Worm (Caenorhabditis elegans) whole organism, mixed stage, embryonic: ENCODE results near the gene lgc-5.

ENCODE experiments used
- M03D4.4 ChIP-seq: sonication (generic microtip); optimal IDR thresholded peaks from 2 replicates; lab custom pipeline; 2017; ENCODE audit warnings: mild to moderate bottlenecking, missing genetic modification characterization, missing compliant biosample characterization
- blmp-1 ChIP-seq: fragments of 150-350 bp; optimal IDR thresholded peaks from 2 replicates; lab custom pipeline; 2014; ENCODE audit warnings: missing biosample characterization, missing genetic modification characterization
- ceh-39 ChIP-seq: fragments of 150-350 bp; optimal IDR thresholded peaks from 2 replicates; lab custom pipeline; 2014; ENCODE audit warnings: missing biosample characterization, missing genetic modification characterization
- ceh-43 ChIP-seq: fragments of 200-800 bp; sonication (Bioruptor generic); optimal IDR thresholded peaks from 2 replicates; lab custom pipeline; 2018; ENCODE audit warnings: mild to moderate bottlenecking, missing genetic modification characterization, moderate library complexity, missing compliant biosample characterization
- ceh-83 ChIP-seq: fragments of 200-800 bp; sonication (Bioruptor generic); optimal IDR thresholded peaks from 2 replicates; lab custom pipeline; 2018; ENCODE audit warnings: mild to moderate bottlenecking, missing genetic modification characterization, missing compliant biosample characterization
- cnd-1 ChIP-seq: fragments of 200-800 bp; sonication (Bioruptor generic); optimal IDR thresholded peaks from 2 replicates; lab custom pipeline; 2018; ENCODE audit warnings: mild to moderate bottlenecking, missing genetic modification characterization, missing compliant biosample characterization
- drap-1 ChIP-seq: fragments of 200-800 bp; sonication (Bioruptor generic); optimal IDR thresholded peaks from 3 replicates; lab custom pipeline; 2018; ENCODE audit warnings: mild to moderate bottlenecking, missing genetic modification characterization, missing compliant biosample characterization
- elt-1 ChIP-seq: sonication (generic microtip); optimal IDR thresholded peaks from 2 replicates; lab custom pipeline; 2017; ENCODE audit warnings: missing genetic modification characterization, mild to moderate bottlenecking, missing compliant biosample characterization, antibody characterized with exemption, moderate library complexity, borderline replicate concordance; ENCODE audit not compliant: insufficient read depth
- elt-3 ChIP-seq: fragments of 150-350 bp; optimal IDR thresholded peaks from 2 replicates; lab custom pipeline; 2014; ENCODE audit warnings: missing biosample characterization, missing genetic modification characterization
- flh-1 ChIP-seq: fragments of 200-800 bp; sonication (Bioruptor generic); optimal IDR thresholded peaks from 2 replicates; lab custom pipeline; 2018; ENCODE audit warnings: mild to moderate bottlenecking, missing genetic modification characterization, moderate library complexity, missing compliant biosample characterization
- hlh-1 ChIP-seq: fragments of 150-350 bp; optimal IDR thresholded peaks from 2 replicates; lab custom pipeline; 2014; ENCODE audit warnings: missing biosample characterization, missing genetic modification reagents, missing genetic modification characterization
- lin-32 ChIP-seq: fragments of 200-800 bp; sonication (Bioruptor generic); optimal IDR thresholded peaks from 2 replicates; lab custom pipeline; 2018; ENCODE audit warnings: mild to moderate bottlenecking, missing genetic modification characterization, missing compliant biosample characterization
- lsy-2 ChIP-seq: fragments of 150-350 bp; optimal IDR thresholded peaks from 2 replicates; lab custom pipeline; 2014; ENCODE audit warnings: missing biosample characterization, missing genetic modification characterization
- mab-5 ChIP-seq: fragments of 150-350 bp; optimal IDR thresholded peaks from 2 replicates; lab custom pipeline; 2014; ENCODE audit warnings: missing biosample characterization, missing genetic modification characterization
- mep-1 ChIP-seq: fragments of 150-350 bp; optimal IDR thresholded peaks from 2 replicates; lab custom pipeline; 2017; ENCODE audit warnings: missing biosample characterization, missing genetic modification reagents, missing genetic modification characterization, inconsistent platforms
- nhr-12 ChIP-seq: fragments of 150-350 bp; optimal IDR thresholded peaks from 2 replicates; lab custom pipeline; 2014; ENCODE audit warnings: missing biosample characterization, missing genetic modification characterization
- nhr-2 ChIP-seq: fragments of 150-350 bp; optimal IDR thresholded peaks from 2 replicates; lab custom pipeline; 2014; ENCODE audit warnings: missing biosample characterization, missing genetic modification characterization
- nhr-237 ChIP-seq: fragments of 150-350 bp; optimal IDR thresholded peaks from 2 replicates; lab custom pipeline; 2014; ENCODE audit warnings: missing biosample characterization, missing genetic modification characterization
- nhr-76 ChIP-seq: sonication (generic microtip); optimal IDR thresholded peaks from 2 replicates; lab custom pipeline; 2017; ENCODE audit warnings: missing biosample characterization, missing genetic modification characterization
- pha-4 ChIP-seq: fragments of 150-350 bp; optimal IDR thresholded peaks from 2 replicates; lab custom pipeline; 2018; ENCODE audit warnings: missing biosample characterization, missing genetic modification reagents, missing genetic modification characterization
- sem-2 ChIP-seq: fragments of 200-800 bp; sonication (Bioruptor generic); optimal IDR thresholded peaks from 2 replicates; lab custom pipeline; 2018; ENCODE audit warnings: mild to moderate bottlenecking, missing genetic modification characterization, missing compliant biosample characterization
- snpc-4 ChIP-seq: fragments of 150-350 bp; optimal IDR thresholded peaks from 2 replicates; lab custom pipeline; 2014; ENCODE audit warnings: missing biosample characterization, missing genetic modification characterization
- sptf-1 ChIP-seq: sonication (generic microtip); optimal IDR thresholded peaks from 2 replicates; lab custom pipeline; 2017; ENCODE audit warnings: mild to moderate bottlenecking, missing genetic modification characterization, moderate library complexity, missing compliant biosample characterization
- tbx-8 ChIP-seq: fragments of 200-800 bp; sonication (Bioruptor generic); optimal IDR thresholded peaks from 2 replicates; lab custom pipeline; 2018; ENCODE audit warnings: mild to moderate bottlenecking, missing genetic modification characterization, moderate library complexity, missing compliant biosample characterization
- unc-39 ChIP-seq: fragments of 150-350 bp; optimal IDR thresholded peaks from 2 replicates; lab custom pipeline; 2014; ENCODE audit warnings: missing biosample characterization, missing genetic modification characterization
- unc-62 ChIP-seq: fragments of 150-350 bp; optimal IDR thresholded peaks from 2 replicates; lab custom pipeline; 2014; ENCODE audit warnings: missing biosample characterization, missing genetic modification reagents, missing genetic modification characterization
- zip-8 ChIP-seq: fragments of 150-350 bp; optimal IDR thresholded peaks from 2 replicates; lab custom pipeline; 2014; ENCODE audit warnings: missing biosample characterization, missing genetic modification characterization
- ztf-11 ChIP-seq: fragments of 150-350 bp; optimal IDR thresholded peaks from 2 replicates; lab custom pipeline; 2014; ENCODE audit warnings: missing biosample characterization, missing genetic modification characterization

The lgc-5 gene

DNA sequence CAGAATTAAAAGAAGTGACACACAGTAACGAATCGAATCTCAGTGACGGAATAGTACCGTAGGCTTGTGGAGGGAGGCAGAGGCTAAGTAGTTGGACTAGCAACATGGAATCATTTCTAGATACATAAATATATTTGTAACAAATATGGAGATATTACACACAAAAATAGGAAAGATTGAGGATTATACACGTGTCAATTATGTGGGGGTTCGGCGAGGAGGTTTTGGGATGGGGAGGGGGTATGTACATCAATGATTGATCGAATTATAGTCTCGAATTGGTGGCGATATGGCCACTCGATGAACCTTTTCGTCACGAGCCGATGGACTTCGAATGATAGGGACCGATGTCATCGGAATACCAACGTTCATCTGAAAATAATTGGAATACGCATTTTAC lies 35.1 kb upstream of the lgc-5 start:
- no peak for TF ChIP-seq sptf-1 (tag; lab: Kevin White, UChicago)

DNA sequence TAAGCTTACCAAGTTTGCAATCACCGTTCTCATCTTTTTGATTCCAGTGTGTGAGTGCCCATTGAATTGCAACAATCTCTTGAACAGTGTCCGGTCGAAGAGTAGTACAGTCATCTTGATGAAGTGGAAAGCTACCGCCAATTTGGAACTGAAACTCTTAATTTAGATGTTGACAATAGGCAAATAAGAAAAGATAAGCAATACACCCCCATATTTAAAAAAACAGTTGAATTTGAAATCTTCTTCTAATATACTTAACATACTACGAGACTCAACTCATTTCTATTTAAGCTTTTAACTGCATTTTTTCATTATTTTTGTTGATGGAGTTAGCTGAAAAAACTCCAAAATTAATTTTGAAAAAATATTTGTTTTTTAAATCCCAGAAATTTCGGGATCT lies 30.4 kb upstream of the lgc-5 start:
- TF ChIP-seq mep-1 (no peak), unc-62 (GFP tag; lab: Kevin White, UChicago) (no peak), ceh-39 (tag; lab: Kevin White, UChicago) (no peak), ceh-83 (GFP tag; lab: Kevin White, UChicago) (no peak)

DNA sequence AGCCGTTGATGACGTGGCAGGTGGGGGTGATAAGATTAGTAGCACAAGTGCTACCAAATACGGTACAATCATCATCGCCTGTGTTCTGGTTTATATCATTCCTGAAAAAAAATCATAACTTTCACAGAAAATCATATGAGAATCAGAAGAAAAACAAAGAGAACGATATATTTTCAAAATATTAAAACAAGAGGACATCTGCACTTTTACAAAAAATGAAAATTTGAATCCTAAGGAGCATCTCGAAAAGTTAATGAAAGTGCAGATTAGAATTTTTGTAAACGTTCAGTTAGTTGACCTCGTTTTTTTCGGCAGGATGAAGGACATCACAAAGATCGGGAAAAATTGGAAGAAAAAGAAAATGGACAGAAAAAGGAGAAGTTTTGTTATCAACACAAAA lies 29.6 kb upstream of the lgc-5 start, which contains the start of gene F35H10.10:
Gene F35H10.10 (minus strand): TSS at position 101 of the 400 bp plus-strand sequence.
- TF ChIP-seq blmp-1 (tag; lab: Kevin White, UChicago) (no peak), elt-1 (no peak), sem-2 (GFP tag; lab: Kevin White, UChicago) (no peak), drap-1 (no peak), ztf-11 (tag; lab: Kevin White, UChicago) (no peak), elt-3 (tag; lab: Kevin White, UChicago) (no peak), tbx-8 (no peak), nhr-2 (no peak)
- TF ChIP-seq, all 35 proteins: peak for 0

DNA sequence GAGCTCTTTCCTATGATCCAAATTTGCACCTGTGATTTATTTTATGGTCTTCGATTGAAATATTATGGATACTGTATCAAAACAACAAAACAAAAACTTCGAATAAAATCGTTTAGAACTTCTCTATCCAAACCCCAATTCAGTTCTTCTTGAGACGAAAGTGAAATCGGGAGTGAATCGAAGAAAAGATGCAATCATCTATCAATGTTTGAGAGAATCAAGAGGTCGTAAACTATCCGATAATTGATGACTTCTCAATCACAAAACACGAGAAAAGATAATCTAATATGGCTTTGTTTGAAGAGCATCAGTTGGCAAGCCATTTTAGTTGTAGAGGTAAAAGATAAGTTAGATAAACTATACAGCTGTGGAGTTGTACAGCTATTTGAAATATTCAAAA lies 24.7 kb upstream of the lgc-5 start:
- TF ChIP-seq cnd-1 (tag; lab: Kevin White, UChicago) (no peak), mab-5 (tag; lab: Kevin White, UChicago) (no peak), elt-1 (no peak), zip-8 (tag; lab: Kevin White, UChicago) (no peak), ceh-83 (GFP tag; lab: Kevin White, UChicago) (no peak), flh-1 (GFP tag; lab: Kevin White, UChicago) (no peak), unc-62 (GFP tag; lab: Kevin White, UChicago) (no peak), ceh-43 (GFP tag; lab: Kevin White, UChicago) (no peak), M03D4.4 (tag; lab: Kevin White, UChicago) (no peak), nhr-2 (no peak), mep-1 (no peak), pha-4 (no peak), nhr-237 (tag; lab: Kevin White, UChicago) (no peak), drap-1 (no peak)

DNA sequence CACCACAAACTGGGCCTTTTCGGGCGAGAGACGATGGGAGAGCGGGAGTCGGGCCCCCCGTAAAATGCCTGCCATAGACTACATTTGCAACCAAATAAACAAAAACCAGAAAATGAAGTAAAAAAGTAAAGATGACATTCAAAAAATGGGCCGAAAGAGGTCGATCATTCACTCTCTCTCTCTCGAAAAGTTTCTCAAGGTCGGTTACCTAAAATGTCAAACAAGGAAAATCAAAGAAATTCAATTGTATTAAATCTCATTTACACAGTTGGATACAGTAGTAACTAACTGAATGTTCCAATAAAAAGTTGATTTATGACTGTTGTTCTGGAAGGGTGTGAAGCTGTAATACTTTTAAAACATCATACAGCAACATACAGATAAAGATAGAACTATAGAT lies 23.7 kb upstream of the lgc-5 start:
- TF ChIP-seq lsy-2 (tag; lab: Kevin White, UChicago) (no peak), elt-3 (tag; lab: Kevin White, UChicago) (no peak), tbx-8 (no peak), flh-1 (GFP tag; lab: Kevin White, UChicago) (no peak), ceh-39 (tag; lab: Kevin White, UChicago) (no peak), unc-39 (tag; lab: Kevin White, UChicago) (no peak), blmp-1 (tag; lab: Kevin White, UChicago) (no peak), cnd-1 (tag; lab: Kevin White, UChicago) (no peak), unc-62 (GFP tag; lab: Kevin White, UChicago) (no peak)
- TF ChIP-seq, all 35 proteins: peak for 0

DNA sequence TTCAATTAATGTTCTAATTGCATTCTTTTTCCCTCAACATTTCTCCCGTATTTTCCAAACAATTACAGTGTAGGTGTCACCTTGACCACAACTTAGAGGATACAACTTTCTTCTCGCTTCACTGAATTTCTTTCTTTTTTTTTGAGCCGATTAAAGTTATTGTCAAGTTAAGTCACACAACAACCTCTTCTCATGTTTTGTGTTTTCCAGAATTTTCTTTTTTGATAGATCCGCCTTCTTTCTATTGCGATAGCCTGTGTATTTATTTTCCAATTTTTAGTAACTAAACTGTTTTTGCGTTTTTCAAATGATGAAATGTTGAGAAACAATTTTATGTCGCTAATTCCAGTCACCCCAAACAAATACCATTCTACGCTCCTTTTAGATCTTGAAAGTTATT lies 16.8 kb upstream of the lgc-5 start, which contains the start of gene F35H10.3:
Gene F35H10.3 (plus strand): TSS at position 301 of the 400 bp plus-strand sequence.
- TF ChIP-seq elt-1: no peak
- no peak for TF ChIP-seq tbx-8
- TF ChIP-seq sem-2 (GFP tag; lab: Kevin White, UChicago): no peak
- no peak for TF ChIP-seq ceh-39 (tag; lab: Kevin White, UChicago)
- TF ChIP-seq elt-3 (tag; lab: Kevin White, UChicago): no peak
- no peak for TF ChIP-seq nhr-76 (tag; lab: Kevin White, UChicago)
- no peak for TF ChIP-seq lin-32 (GFP tag; lab: Kevin White, UChicago)
- no peak for TF ChIP-seq nhr-12 (tag; lab: Kevin White, UChicago)
- TF ChIP-seq ceh-83 (GFP tag; lab: Kevin White, UChicago): no peak
- no peak for TF ChIP-seq ztf-11 (tag; lab: Kevin White, UChicago)
- no peak for TF ChIP-seq cnd-1 (tag; lab: Kevin White, UChicago)
- no peak for TF ChIP-seq pha-4
- TF ChIP-seq hlh-1 (tag; lab: Kevin White, UChicago): no peak
- TF ChIP-seq snpc-4 (tag; lab: Kevin White, UChicago): no peak
